Worm (Caenorhabditis elegans) whole organism, midembryonic: ENCODE data around the gene ints-7.

ENCODE experiments used
- T22C8.4 ChIP-seq: fragments of 200-800 bp; sonication (Bioruptor generic); IDR thresholded peaks from 2 replicates; pipeline ENCODE4 v1.3.6; 2022; ENCODE audit warnings: missing genetic modification characterization, missing compliant biosample characterization
- cog-1 ChIP-seq: sonication (generic microtip); optimal IDR thresholded peaks from 2 replicates; lab custom pipeline; 2016; ENCODE audit warnings: missing genetic modification characterization, missing compliant biosample characterization
- flt-1 ChIP-seq: fragments of 200-800 bp; sonication (Bioruptor generic); IDR thresholded peaks from 2 replicates; pipeline ENCODE4 v1.3.6; 2022; ENCODE audit warnings: missing genetic modification characterization, missing compliant biosample characterization
- klf-2 ChIP-seq: fragments of 200-800 bp; sonication (Bioruptor generic); conservative IDR thresholded peaks from 2 replicates; pipeline ENCODE4 v1.3.6; 2022; ENCODE audit warnings: missing genetic modification reagents, missing genetic modification characterization, missing compliant biosample characterization
- med-1 ChIP-seq: sonication (generic microtip); optimal IDR thresholded peaks from 2 replicates; lab custom pipeline; 2017; ENCODE audit warnings: missing genetic modification characterization, mild to moderate bottlenecking, missing compliant biosample characterization, antibody characterized with exemption, missing genetic modification reagents; ENCODE audit not compliant: insufficient read depth
- ref-1 ChIP-seq: fragments of 200-800 bp; sonication (Bioruptor generic); conservative IDR thresholded peaks from 2 replicates; pipeline ENCODE4 v1.3.6; 2022; ENCODE audit warnings: missing genetic modification reagents, missing genetic modification characterization, missing compliant biosample characterization
- tab-1 ChIP-seq: fragments of 200-800 bp; sonication (Bioruptor generic); IDR thresholded peaks from 2 replicates; pipeline ENCODE4 v1.3.6; 2022; ENCODE audit warnings: missing genetic modification characterization, missing compliant biosample characterization
- ztf-23 ChIP-seq: fragments of 200-800 bp; sonication (Bioruptor generic); IDR thresholded peaks from 2 replicates; pipeline ENCODE4 v1.3.6; 2022; ENCODE audit warnings: missing genetic modification reagents, missing genetic modification characterization, missing compliant biosample characterization
- ztf-29 ChIP-seq: fragments of 200-800 bp; sonication (Bioruptor generic); IDR thresholded peaks from 2 replicates; pipeline ENCODE4 v1.3.6; 2022; ENCODE audit warnings: missing genetic modification reagents, missing genetic modification characterization, missing compliant biosample characterization

ints-7 gene

ce11 chrII:11588304-11588703 is 5.7 kb downstream of the ints-7 start:
- TF ChIP-seq med-1 (GFP tag; lab: Kevin White, UChicago) = no peak
- no peak for TF ChIP-seq T22C8.4 (GFP tag; lab: Robert Waterston, UW)
- no peak for TF ChIP-seq flt-1 (GFP tag; lab: Robert Waterston, UW)
- TF ChIP-seq ztf-29 (GFP tag; lab: Robert Waterston, UW) = no peak
- TF ChIP-seq klf-2 = no peak
- no peak for TF ChIP-seq ref-1 (GFP tag; lab: Robert Waterston, UW)
- TF ChIP-seq cog-1 (tag; lab: Kevin White, UChicago) = no peak
- TF ChIP-seq tab-1 (GFP tag; lab: Robert Waterston, UW) = no peak
- no peak for TF ChIP-seq ztf-23 (GFP tag; lab: Robert Waterston, UW)

ce11 chrII:11591558-11591957 is 8.9 kb downstream of the ints-7 start:
- no peak for TF ChIP-seq flt-1 (GFP tag; lab: Robert Waterston, UW)
- TF ChIP-seq med-1 (GFP tag; lab: Kevin White, UChicago) = no peak
- no peak for TF ChIP-seq T22C8.4 (GFP tag; lab: Robert Waterston, UW)
- TF ChIP-seq ztf-29 (GFP tag; lab: Robert Waterston, UW) = no peak
- TF ChIP-seq ref-1 (GFP tag; lab: Robert Waterston, UW) = no peak
- no peak for TF ChIP-seq tab-1 (GFP tag; lab: Robert Waterston, UW)
- TF ChIP-seq klf-2 = no peak
- TF ChIP-seq cog-1 (tag; lab: Kevin White, UChicago) = no peak
- TF ChIP-seq ztf-23 (GFP tag; lab: Robert Waterston, UW) = no peak

DNA sequence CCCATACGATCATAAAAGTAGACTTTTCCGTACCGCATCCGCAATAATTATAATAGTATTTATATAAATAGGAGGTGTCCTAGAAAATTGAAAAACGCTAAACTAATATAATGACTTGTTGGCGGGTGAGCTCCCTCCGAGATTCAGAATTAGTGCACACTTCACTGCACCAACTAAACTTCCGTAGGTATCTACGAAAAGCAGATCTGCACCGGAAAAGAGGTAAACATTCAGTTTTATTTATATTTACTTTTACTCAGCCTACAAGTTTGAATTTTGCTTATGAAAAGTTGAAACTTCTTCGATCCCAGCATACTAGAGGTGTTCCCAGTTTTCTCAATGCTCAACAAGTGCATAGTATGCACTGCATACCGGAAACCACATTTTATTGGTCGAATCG is 9.4 kb downstream of the ints-7 start, which contains the start of gene F07A11.1:
Gene F07A11.1, minus strand, starts transcription at position 101 of the 400 bp plus-strand sequence.
- TF ChIP-seq ref-1 (GFP tag; lab: Robert Waterston, UW) (no peak), klf-2 (no peak), T22C8.4 (GFP tag; lab: Robert Waterston, UW) (no peak), med-1 (GFP tag; lab: Kevin White, UChicago) (no peak), tab-1 (GFP tag; lab: Robert Waterston, UW) (no peak), cog-1 (tag; lab: Kevin White, UChicago) (no peak), flt-1 (GFP tag; lab: Robert Waterston, UW) (no peak), ztf-23 (GFP tag; lab: Robert Waterston, UW) (no peak), ztf-29 (GFP tag; lab: Robert Waterston, UW) (no peak)

DNA sequence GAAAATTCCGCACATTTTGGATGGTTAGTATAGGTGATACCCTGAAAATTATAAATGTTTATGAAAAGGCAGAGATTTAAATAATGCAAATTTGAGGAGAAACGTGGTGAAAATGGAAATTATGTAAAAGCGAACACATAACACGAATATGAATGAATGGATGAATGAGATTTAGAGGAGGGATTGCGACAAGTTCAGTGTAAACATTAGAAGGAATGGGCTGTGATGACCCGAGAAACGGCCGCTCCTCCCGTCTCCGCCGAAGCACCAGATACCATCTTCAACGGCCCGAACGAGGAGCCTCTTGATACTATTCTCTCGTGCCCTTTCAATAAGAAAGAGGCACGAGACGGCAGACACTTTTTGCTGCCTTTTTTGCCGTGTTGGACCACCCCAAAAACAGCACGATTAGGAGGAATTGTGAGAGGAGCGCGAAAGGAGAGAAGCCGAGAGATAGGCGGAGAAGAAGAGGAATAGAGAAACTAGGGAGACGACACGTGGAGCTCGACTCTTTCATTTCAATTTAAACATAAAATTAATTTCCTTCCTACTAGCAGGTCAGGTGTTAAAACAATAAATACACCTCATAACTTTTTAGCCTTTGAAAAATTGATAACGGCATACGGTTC is 12.8 kb downstream of the ints-7 start, which contains the start of gene gfat-1:
Gene gfat-1, minus strand, starts transcription at position 51 of the 629 bp plus-strand sequence.
- TF ChIP-seq T22C8.4 (GFP tag; lab: Robert Waterston, UW) (no peak), flt-1 (GFP tag; lab: Robert Waterston, UW) (no peak), ztf-23 (GFP tag; lab: Robert Waterston, UW) (no peak), ref-1 (GFP tag; lab: Robert Waterston, UW) (no peak), cog-1 (tag; lab: Kevin White, UChicago) (no peak), klf-2 (no peak), med-1 (GFP tag; lab: Kevin White, UChicago) (no peak), tab-1 (GFP tag; lab: Robert Waterston, UW) (no peak), ztf-29 (GFP tag; lab: Robert Waterston, UW) (no peak)

ce11 chrII:11596157-11596740 is 13.6 kb downstream of the ints-7 start:
- no peak for TF ChIP-seq T22C8.4 (GFP tag; lab: Robert Waterston, UW)
- no peak for TF ChIP-seq klf-2
- no peak for TF ChIP-seq tab-1 (GFP tag; lab: Robert Waterston, UW)
- no peak for TF ChIP-seq cog-1 (tag; lab: Kevin White, UChicago)
- TF ChIP-seq med-1 (GFP tag; lab: Kevin White, UChicago) = no peak
- TF ChIP-seq flt-1 (GFP tag; lab: Robert Waterston, UW) = no peak
- TF ChIP-seq ztf-23 (GFP tag; lab: Robert Waterston, UW) = no peak
- TF ChIP-seq ref-1 (GFP tag; lab: Robert Waterston, UW) = no peak
- no peak for TF ChIP-seq ztf-29 (GFP tag; lab: Robert Waterston, UW)

DNA sequence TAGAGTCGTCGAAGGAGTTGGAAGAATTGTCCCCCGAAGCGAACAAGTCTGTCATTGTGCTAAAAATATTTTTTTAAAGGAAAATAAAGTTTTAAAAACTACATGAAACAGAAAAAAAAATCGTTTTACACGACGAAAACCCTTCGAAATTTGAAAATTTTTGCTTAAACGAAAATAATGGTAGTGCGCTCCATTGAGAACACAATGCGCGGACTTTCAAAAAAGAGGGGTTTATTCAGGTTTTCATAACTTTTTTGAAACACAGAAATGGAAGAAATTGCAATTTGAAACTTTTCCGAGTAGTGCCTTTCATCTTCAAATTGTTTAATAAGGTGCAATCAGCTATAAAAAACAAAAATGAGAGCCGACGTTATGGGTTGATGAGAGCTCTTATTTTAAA is 17.1 kb downstream of the ints-7 start, which contains the start of gene npp-5:
Gene npp-5, minus strand, starts transcription at position 59 of the 400 bp plus-strand sequence.
- no peak for TF ChIP-seq klf-2
- TF ChIP-seq T22C8.4 (GFP tag; lab: Robert Waterston, UW) = no peak
- no peak for TF ChIP-seq ref-1 (GFP tag; lab: Robert Waterston, UW)
- no peak for TF ChIP-seq ztf-23 (GFP tag; lab: Robert Waterston, UW)
- no peak for TF ChIP-seq cog-1 (tag; lab: Kevin White, UChicago)
- TF ChIP-seq ztf-29 (GFP tag; lab: Robert Waterston, UW) = no peak
- no peak for TF ChIP-seq med-1 (GFP tag; lab: Kevin White, UChicago)
- no peak for TF ChIP-seq tab-1 (GFP tag; lab: Robert Waterston, UW)

DNA sequence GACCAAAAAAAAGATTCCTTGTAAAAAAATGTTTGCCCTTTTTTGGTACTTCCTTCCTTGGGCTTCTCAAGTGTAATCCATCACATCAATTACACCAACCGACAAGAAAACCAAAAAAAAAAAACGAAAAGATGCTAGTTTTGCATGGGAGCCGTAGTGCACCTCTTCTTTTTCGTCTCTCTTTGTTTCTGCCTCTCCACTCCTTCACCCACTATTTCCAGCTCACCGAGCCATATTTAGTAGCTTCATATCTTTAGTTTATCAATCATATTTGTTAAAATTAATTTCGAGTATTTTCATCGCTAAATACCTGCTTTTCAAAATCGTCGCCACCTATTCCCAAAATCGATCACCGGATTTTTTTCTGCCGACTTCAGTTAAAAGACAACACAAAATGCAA is 18.1 kb downstream of the ints-7 start, which contains the start of gene F07A11.4:
Gene F07A11.4, plus strand, starts transcription at position 301 of the 400 bp plus-strand sequence.
- TF ChIP-seq klf-2 (no peak), ref-1 (GFP tag; lab: Robert Waterston, UW) (no peak)

ce11 chrII:11602387-11602960 is 19.8 kb downstream of the ints-7 start:
- no peak for TF ChIP-seq klf-2
- TF ChIP-seq ztf-29 (GFP tag; lab: Robert Waterston, UW) = no peak
- TF ChIP-seq cog-1 (tag; lab: Kevin White, UChicago) = no peak

- TF ChIP-seq med-1 (GFP tag; lab: Kevin White, UChicago) = no peak
- TF ChIP-seq ztf-29 (GFP tag; lab: Robert Waterston, UW) = no peak
- TF ChIP-seq T22C8.4 (GFP tag; lab: Robert Waterston, UW) = no peak
- no peak for TF ChIP-seq klf-2
- TF ChIP-seq ztf-23 (GFP tag; lab: Robert Waterston, UW) = no peak
- TF ChIP-seq ref-1 (GFP tag; lab: Robert Waterston, UW) = no peak
- no peak for TF ChIP-seq tab-1 (GFP tag; lab: Robert Waterston, UW)
- no peak for TF ChIP-seq flt-1 (GFP tag; lab: Robert Waterston, UW)
- no peak for TF ChIP-seq cog-1 (tag; lab: Kevin White, UChicago)
These were observed 22.0 kb downstream of the ints-7 start for ce11 chrII:11604613-11605012.
